Worm (Caenorhabditis elegans): ENCODE results near the gene C23H3.9.

C23H3.9 gene

DNA sequence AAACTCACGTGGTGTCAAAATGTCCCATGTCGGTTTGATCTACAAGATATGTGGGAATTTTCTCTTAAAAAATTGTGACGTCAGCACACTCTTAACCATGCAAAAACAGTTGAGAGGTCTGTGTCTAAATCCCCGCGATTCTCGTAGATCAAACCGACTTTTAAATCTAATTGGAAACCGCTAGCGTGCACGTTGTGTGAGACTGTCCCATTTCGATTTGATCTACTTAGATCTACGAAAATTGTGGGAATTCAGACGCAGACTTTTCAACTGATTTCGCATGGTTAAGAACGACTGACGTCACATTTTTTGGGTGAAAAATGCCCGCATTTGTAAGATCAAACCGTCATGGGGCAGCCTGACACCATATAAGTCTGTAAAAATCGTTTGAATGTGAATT lies 21.2 kb downstream of the C23H3.9 start:
- TF ChIP-seq ztf-4 (tag; optimal IDR thresholded peaks at IDR 0.05) = no peak
- no peak for TF ChIP-seq lin-11 (tag; optimal IDR thresholded peaks at IDR 0.05)
- no peak for TF ChIP-seq lin-39 (tag; optimal IDR thresholded peaks at IDR 0.05)
- TF ChIP-seq nhr-10 (tag; optimal IDR thresholded peaks at IDR 0.05) = no peak
- TF ChIP-seq mdl-1 (tag; optimal IDR thresholded peaks at IDR 0.05) = no peak
- TF ChIP-seq mab-5 (tag; optimal IDR thresholded peaks at IDR 0.05) = no peak
- TF ChIP-seq lsy-2 (tag; optimal IDR thresholded peaks at IDR 0.05) = no peak
- TF ChIP-seq nhr-21 (tag; optimal IDR thresholded peaks at IDR 0.05) = no peak
- no peak for TF ChIP-seq nhr-11 (tag; optimal IDR thresholded peaks at IDR 0.05)
- TF ChIP-seq crh-2 (tag; optimal IDR thresholded peaks at IDR 0.05) = no peak
- no peak for TF ChIP-seq elt-1 (tag; optimal IDR thresholded peaks at IDR 0.05)
- no peak for TF ChIP-seq unc-39 (tag; optimal IDR thresholded peaks at IDR 0.05)
- TF ChIP-seq R02D3.7 (tag; optimal IDR thresholded peaks at IDR 0.05) = no peak
- TF ChIP-seq ceh-16 (tag; optimal IDR thresholded peaks at IDR 0.05) = no peak
- TF ChIP-seq C34F6.9 (tag; optimal IDR thresholded peaks at IDR 0.05) = no peak

DNA sequence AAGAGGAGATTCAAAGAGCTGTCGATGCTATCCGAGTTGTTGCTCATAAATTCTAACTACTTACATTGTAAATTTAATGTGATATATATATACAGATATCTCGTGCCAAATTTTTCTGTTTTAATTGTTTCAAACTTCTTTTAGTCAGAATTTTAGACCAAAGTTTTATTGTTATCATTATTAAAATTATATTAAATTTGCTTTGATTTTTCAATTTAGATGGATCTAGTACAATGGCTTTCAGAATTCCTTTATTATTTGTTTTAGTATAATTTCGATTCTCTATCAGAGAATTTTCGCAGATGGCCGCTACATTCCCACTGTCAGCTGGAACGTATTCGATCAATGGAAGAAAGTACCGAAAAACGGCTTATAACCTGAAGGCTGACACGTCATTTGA lies 21.7 kb downstream of the C23H3.9 start, which contains the start of gene ascc-1:
TSS of gene ascc-1 (plus strand) at position 301 of the 400 bp plus-strand sequence.
- TF ChIP-seq mdl-1 (tag; optimal IDR thresholded peaks at IDR 0.05) (no peak), elt-1 (tag; optimal IDR thresholded peaks at IDR 0.05) (no peak), unc-62 (GFP tag; optimal IDR thresholded peaks at IDR 0.05) (no peak), nhr-11 (tag; optimal IDR thresholded peaks at IDR 0.05) (no peak), nhr-25 (tag; optimal IDR thresholded peaks at IDR 0.05) (no peak), dmd-4 (tag; optimal IDR thresholded peaks at IDR 0.05) (no peak), egl-27 (tag; optimal IDR thresholded peaks at IDR 0.05) (no peak), ama-1 (optimal IDR thresholded peaks at IDR 0.05) (no peak), skn-1 (tag; optimal IDR thresholded peaks at IDR 0.05) (no peak), alr-1 (tag; optimal IDR thresholded peaks at IDR 0.05) (no peak)

DNA sequence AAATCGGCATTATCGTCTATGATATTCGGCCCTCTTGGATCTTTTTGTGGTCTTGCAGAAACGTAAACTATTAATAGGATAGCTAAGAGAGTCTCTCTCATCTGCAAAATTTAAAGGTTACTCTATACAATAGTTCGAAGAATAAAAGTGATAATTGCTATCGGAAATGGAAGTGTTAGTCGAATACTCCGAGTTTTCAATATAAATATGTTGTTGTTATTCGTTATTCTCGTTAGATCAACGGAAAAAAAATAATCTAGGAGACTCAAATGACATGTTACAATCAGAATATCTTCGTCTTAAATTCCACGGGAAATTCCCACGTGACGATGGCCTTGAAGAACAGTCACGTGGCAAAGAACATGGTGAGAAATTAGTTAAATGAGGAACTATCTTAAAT lies 23.9 kb downstream of the C23H3.9 start, which contains the start of gene tre-5:
TSS of gene tre-5 (minus strand) at position 101 of the 400 bp plus-strand sequence.
- TF ChIP-seq elt-3 (tag; optimal IDR thresholded peaks at IDR 0.05) (no peak), ama-1 (optimal IDR thresholded peaks at IDR 0.05) (no peak), lin-11 (tag; optimal IDR thresholded peaks at IDR 0.05) (no peak), crh-2 (tag; optimal IDR thresholded peaks at IDR 0.05) (no peak), sma-3 (GFP tag; optimal IDR thresholded peaks at IDR 0.05) (no peak), sem-4 (tag; optimal IDR thresholded peaks at IDR 0.05) (no peak), F13H6.1 (tag; optimal IDR thresholded peaks at IDR 0.05) (no peak), ZK546.5 (tag; optimal IDR thresholded peaks at IDR 0.05) (no peak), mdl-1 (tag; optimal IDR thresholded peaks at IDR 0.05) (no peak), dmd-4 (tag; optimal IDR thresholded peaks at IDR 0.05) (no peak), nhr-21 (tag; optimal IDR thresholded peaks at IDR 0.05) (no peak), unc-39 (tag; optimal IDR thresholded peaks at IDR 0.05) (no peak), unc-55 (GFP tag; optimal IDR thresholded peaks at IDR 0.05) (no peak), lin-13 (GFP tag; optimal IDR thresholded peaks at IDR 0.05) (no peak), peb-1 (tag; optimal IDR thresholded peaks at IDR 0.05) (no peak), Y55F3AM.14 (GFP tag; optimal IDR thresholded peaks at IDR 0.05) (no peak), nhr-129 (tag; optimal IDR thresholded peaks at IDR 0.05) (no peak), C34F6.9 (tag; optimal IDR thresholded peaks at IDR 0.05) (no peak)

DNA sequence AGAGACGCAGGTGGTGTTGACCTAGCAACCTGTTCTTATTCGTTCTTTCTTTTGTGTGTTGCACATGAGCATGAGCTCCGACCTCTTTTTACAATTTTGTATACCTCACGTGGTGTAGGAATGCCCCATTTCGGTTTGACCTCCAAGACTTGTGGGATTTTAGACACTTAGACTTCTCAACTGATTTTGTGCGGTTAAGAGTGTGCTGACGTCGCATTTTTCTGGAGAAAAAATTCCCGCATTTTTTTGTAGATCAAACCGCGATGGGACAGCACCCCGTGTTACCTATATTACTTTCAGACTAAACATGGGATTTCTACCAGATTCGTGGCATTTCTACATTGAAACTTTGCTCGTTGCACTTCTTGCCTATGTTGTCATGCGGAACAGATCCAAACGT lies 27.7 kb downstream of the C23H3.9 start, which contains the start of gene sptl-1:
TSS of gene sptl-1 (plus strand) at position 301 of the 400 bp plus-strand sequence.
- no peak for TF ChIP-seq nhr-23 (tag; optimal IDR thresholded peaks at IDR 0.05)
- TF ChIP-seq sem-4 (tag; optimal IDR thresholded peaks at IDR 0.05) = no peak
- no peak for TF ChIP-seq ceh-16 (tag; optimal IDR thresholded peaks at IDR 0.05)
- TF ChIP-seq mab-5 (tag; optimal IDR thresholded peaks at IDR 0.05) = no peak
- no peak for TF ChIP-seq C34F6.9 (tag; optimal IDR thresholded peaks at IDR 0.05)
- no peak for TF ChIP-seq unc-39 (tag; optimal IDR thresholded peaks at IDR 0.05)
- no peak for TF ChIP-seq nhr-237 (tag; optimal IDR thresholded peaks at IDR 0.05)
- no peak for TF ChIP-seq elt-1 (tag; optimal IDR thresholded peaks at IDR 0.05)
- TF ChIP-seq ama-1 (optimal IDR thresholded peaks at IDR 0.05) = no peak
- no peak for TF ChIP-seq snpc-4 (tag; optimal IDR thresholded peaks at IDR 0.05)
- TF ChIP-seq R02D3.7 (tag; optimal IDR thresholded peaks at IDR 0.05) = no peak
- no peak for TF ChIP-seq elt-3 (tag; optimal IDR thresholded peaks at IDR 0.05)
- TF ChIP-seq F13H6.1 (tag; optimal IDR thresholded peaks at IDR 0.05) = no peak
- no peak for TF ChIP-seq mdl-1 (tag; optimal IDR thresholded peaks at IDR 0.05)
- TF ChIP-seq lin-39 (tag; optimal IDR thresholded peaks at IDR 0.05) = no peak
- TF ChIP-seq peb-1 (tag; optimal IDR thresholded peaks at IDR 0.05) = no peak

DNA sequence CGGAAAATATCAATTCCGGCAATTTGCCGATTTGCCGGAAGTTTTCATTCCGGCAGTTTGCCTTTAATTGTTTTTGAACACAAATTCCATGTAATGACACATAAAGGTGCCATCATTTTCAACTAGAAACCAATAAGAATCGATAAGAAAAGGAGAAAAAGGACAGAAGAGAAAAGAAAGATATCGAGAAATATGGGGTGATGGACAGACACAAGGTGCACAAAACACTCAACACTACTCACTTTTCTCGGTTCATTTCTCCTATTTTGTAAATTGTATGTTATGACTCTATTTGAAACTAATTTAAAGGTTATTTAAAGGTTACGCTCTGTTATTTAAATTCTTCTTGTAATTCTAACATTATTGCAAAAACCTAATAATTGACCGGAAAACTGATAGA lies 28.2 kb downstream of the C23H3.9 start:
- no peak for TF ChIP-seq skn-1 (tag; optimal IDR thresholded peaks at IDR 0.05)
- TF ChIP-seq nhr-23 (tag; optimal IDR thresholded peaks at IDR 0.05) = no peak
- no peak for TF ChIP-seq lin-39 (tag; optimal IDR thresholded peaks at IDR 0.05)
- TF ChIP-seq fos-1 (tag; optimal IDR thresholded peaks at IDR 0.05) = peak; percentile 74
- peak; percentile 11 for TF ChIP-seq crh-2 (tag; optimal IDR thresholded peaks at IDR 0.05)
- no peak for TF ChIP-seq nhr-129 (tag; optimal IDR thresholded peaks at IDR 0.05)
- TF ChIP-seq mbf-1 (tag; optimal IDR thresholded peaks at IDR 0.05) = no peak
- TF ChIP-seq sem-4 (tag; optimal IDR thresholded peaks at IDR 0.05) = no peak
- TF ChIP-seq F13H6.1 (tag; optimal IDR thresholded peaks at IDR 0.05) = no peak
- no peak for TF ChIP-seq mab-5 (tag; optimal IDR thresholded peaks at IDR 0.05)
- peak; percentile 10 for TF ChIP-seq lin-13 (GFP tag; optimal IDR thresholded peaks at IDR 0.05)
- no peak for TF ChIP-seq R02D3.7 (tag; optimal IDR thresholded peaks at IDR 0.05)
- no peak for TF ChIP-seq nhr-21 (tag; optimal IDR thresholded peaks at IDR 0.05)
- no peak for TF ChIP-seq ZK546.5 (tag; optimal IDR thresholded peaks at IDR 0.05)
- TF ChIP-seq dmd-4 (tag; optimal IDR thresholded peaks at IDR 0.05) = no peak
- no peak for TF ChIP-seq ceh-82 (tag; optimal IDR thresholded peaks at IDR 0.05)
- no peak for TF ChIP-seq peb-1 (tag; optimal IDR thresholded peaks at IDR 0.05)
